Fruit fly (Drosophila melanogaster): ENCODE measurements around the gene OXA1L.
A peak's percentile ranks its signal among the peaks of the same experiment; 100 is the strongest.

The OXA1L gene

DNA sequence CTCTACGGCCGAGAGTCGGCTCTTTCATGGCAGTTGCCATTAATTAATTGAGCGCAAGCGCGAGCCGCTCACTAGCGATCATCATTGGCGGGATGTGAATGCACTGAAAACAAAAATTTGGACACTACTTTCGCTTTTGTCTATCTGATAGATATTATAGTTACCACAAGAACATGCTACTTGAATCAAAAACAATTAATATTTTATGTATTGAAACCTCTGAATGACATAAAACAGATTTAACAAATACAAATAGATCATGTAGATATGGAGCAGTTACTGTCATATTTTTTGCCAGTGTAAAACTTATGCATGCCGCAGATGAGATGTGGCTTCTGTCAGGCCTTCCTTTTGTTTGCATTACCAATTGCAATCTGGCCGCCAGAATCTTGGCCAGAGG, 41.7 kb upstream of the OXA1L start:
- TF ChIP-seq Drgx (GFP tag; IDR thresholded peaks at IDR 0.05) (peak; percentile 70), bsh (GFP tag; optimal IDR thresholded peaks at IDR 0.05) (peak in 1 of 2 experiments; percentile 40), onecut (GFP tag; IDR thresholded peaks at IDR 0.05) (no peak)

DNA sequence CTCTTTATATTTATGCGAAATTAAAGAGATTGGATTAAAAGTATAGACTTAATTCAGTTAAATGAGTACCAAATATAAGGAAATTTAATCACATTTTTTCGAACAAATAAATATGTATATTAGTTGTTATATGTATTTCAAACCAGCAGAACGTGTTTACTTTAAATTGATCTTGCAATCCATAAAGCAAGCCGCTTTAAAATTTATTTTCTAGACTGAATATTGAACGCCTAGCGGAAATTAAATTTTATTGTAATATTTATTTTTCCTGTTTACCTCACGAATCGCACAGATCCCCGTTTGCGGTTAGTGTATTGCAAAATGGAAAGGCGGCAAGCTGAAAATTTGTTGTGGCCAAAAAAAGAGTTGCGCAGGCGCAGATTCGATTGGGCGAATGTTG, 41.1 kb upstream of the OXA1L start:
- TF ChIP-seq inv (GFP tag; IDR thresholded peaks at IDR 0.05; ENCODE audit: partially characterized antibody): no peak

DNA sequence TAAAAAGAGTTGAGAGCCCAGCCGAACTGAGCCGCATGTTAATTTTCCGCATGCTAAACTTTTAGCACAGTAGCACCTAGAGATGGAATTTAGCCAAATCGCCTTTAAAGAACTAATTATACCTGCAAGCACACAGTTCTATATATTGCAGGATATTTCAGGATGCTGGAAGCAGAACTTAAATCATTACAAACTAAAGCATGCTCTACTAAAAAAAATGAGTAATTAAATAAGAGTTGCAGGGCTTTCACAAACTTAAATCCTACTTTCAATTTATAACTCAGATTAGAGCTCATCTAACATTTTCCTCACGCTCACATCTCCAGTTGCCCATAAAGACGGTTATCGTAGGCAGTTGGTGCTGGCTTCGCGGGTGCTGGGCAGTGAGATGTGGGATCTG, 38.4 kb upstream of the OXA1L start:
- no peak for TF ChIP-seq bab2 (GFP tag; optimal IDR thresholded peaks at IDR 0.05)
- TF ChIP-seq Atf-2 (GFP tag; optimal IDR thresholded peaks at IDR 0.05): no peak
- no peak for TF ChIP-seq CG3407 (GFP tag; optimal IDR thresholded peaks at IDR 0.05)
- TF ChIP-seq CG7987 (GFP tag; optimal IDR thresholded peaks at IDR 0.05): no peak
- TF ChIP-seq CG9437 (GFP tag; optimal IDR thresholded peaks at IDR 0.05): no peak
- TF ChIP-seq dysf (GFP tag; IDR thresholded peaks at IDR 0.05): no peak
- no peak for TF ChIP-seq schlank (tag; optimal IDR thresholded peaks at IDR 0.05)
- no peak for TF ChIP-seq D (optimal IDR thresholded peaks at IDR 0.05)
- TF ChIP-seq D (GFP tag; optimal IDR thresholded peaks at IDR 0.05): no peak
- no peak for TF ChIP-seq CG12155 (GFP tag; optimal IDR thresholded peaks at IDR 0.05)
- no peak for TF ChIP-seq sob (GFP tag; IDR thresholded peaks at IDR 0.05)
- TF ChIP-seq Fer1 (GFP tag; optimal IDR thresholded peaks at IDR 0.05): no peak
- no peak for TF ChIP-seq CG3838 (GFP tag; optimal IDR thresholded peaks at IDR 0.05)
- no peak for TF ChIP-seq Six4 (GFP tag; optimal IDR thresholded peaks at IDR 0.05)
- TF ChIP-seq CG8359 (GFP tag; optimal IDR thresholded peaks at IDR 0.05; ENCODE audit: borderline replicate concordance): no peak
- no peak for TF ChIP-seq unc-4 (GFP tag; IDR thresholded peaks at IDR 0.05; ENCODE audit: partially characterized antibody)
- no peak for TF ChIP-seq CG8388 (GFP tag; optimal IDR thresholded peaks at IDR 0.05)
- TF ChIP-seq onecut (GFP tag; IDR thresholded peaks at IDR 0.05): no peak
- TF ChIP-seq CG7786 (GFP tag; optimal IDR thresholded peaks at IDR 0.05): no peak
- TF ChIP-seq CG14860 (GFP tag; IDR thresholded peaks at IDR 0.05; ENCODE audit: partially characterized antibody): no peak
- no peak for TF ChIP-seq phol (tag; optimal IDR thresholded peaks at IDR 0.05)

DNA sequence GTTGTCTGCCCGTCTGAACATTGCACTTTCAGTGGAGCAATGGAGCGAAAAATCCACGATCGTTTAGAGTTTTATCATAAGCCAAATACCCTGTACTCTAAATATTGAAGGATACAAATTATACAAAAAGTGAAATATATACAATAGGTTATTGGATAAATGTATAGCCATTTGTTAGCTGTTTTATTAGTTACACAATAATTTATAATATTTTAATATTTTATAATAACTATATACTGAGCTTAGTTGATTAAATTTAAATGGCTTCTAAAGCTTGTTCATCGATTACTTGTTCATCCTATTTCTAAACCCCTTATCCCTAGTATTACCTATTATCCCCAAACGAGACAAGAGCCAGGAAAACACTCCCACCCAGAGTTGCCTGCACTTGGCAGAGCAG, 36.7 kb upstream of the OXA1L start:
- TF ChIP-seq Drgx (GFP tag; IDR thresholded peaks at IDR 0.05) (peak; percentile 33; the same call in 1 of the 2 replicates), CG8924 (tag; optimal IDR thresholded peaks at IDR 0.05) (no peak), Poxn (GFP tag; IDR thresholded peaks at IDR 0.05) (no peak), CG7357 (GFP tag; IDR thresholded peaks at IDR 0.05) (no peak), bsh (GFP tag; optimal IDR thresholded peaks at IDR 0.05) (peak in 1 of 2 experiments; percentile 52), nom (GFP tag; optimal IDR thresholded peaks at IDR 0.05) (peak; percentile 9), ftz-f1 (GFP tag; optimal IDR thresholded peaks at IDR 0.05) (no peak)

DNA sequence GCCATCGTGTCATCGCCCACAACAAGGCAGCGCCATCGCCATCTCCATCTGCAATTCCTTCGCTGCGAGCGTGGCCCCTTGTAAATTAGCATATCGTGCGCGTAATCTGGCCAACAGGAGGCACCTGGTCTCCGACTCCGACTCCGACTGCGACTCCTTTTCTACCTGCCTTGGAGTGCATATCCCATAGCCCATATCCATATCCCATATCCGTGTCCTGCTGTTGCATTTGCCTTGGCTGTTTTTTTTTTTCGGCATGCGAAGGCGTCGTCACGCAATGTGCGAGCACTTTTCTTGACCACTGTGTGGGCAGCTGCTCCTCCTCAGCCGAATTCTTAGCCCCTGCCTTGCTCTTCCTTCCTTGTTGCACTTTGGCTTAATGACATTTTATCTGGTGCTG, 32.2 kb upstream of the OXA1L start:
- TF ChIP-seq CG11456 (GFP tag; IDR thresholded peaks at IDR 0.05): 0 out of 3 replicates have a peak, but pooled peaks have one; percentile 41
- TF ChIP-seq gcm2 (GFP tag; optimal IDR thresholded peaks at IDR 0.05): no peak
- no peak for TF ChIP-seq CG11696 (GFP tag; IDR thresholded peaks at IDR 0.05)
- peak; percentile 3 for TF ChIP-seq sens (GFP tag)
- TF ChIP-seq ac (GFP tag; optimal IDR thresholded peaks at IDR 0.05): no peak
- TF ChIP-seq BtbVII (GFP tag; optimal IDR thresholded peaks at IDR 0.05): no peak
- 0 out of 3 replicates have a peak, but pooled peaks have one; percentile 12 for TF ChIP-seq CG11560 (tag; IDR thresholded peaks at IDR 0.05)
